Fruit fly (Drosophila melanogaster): ENCODE data around the gene CG6495.

dm6 chr2L:10769708-10770107 is 8.8 kb downstream of the CG6495 start, which contains the start of gene CG6724:
- TF ChIP-seq Myc (optimal IDR thresholded peaks at IDR 0.05) (no peak), psq (optimal IDR thresholded peaks at IDR 0.05) (no peak), Sin3A (optimal IDR thresholded peaks at IDR 0.05) (no peak)

Data from Kc167 (cell line).